Fruit fly (Drosophila melanogaster): ENCODE data around the gene Mipp1.

Gene Mipp1

DNA sequence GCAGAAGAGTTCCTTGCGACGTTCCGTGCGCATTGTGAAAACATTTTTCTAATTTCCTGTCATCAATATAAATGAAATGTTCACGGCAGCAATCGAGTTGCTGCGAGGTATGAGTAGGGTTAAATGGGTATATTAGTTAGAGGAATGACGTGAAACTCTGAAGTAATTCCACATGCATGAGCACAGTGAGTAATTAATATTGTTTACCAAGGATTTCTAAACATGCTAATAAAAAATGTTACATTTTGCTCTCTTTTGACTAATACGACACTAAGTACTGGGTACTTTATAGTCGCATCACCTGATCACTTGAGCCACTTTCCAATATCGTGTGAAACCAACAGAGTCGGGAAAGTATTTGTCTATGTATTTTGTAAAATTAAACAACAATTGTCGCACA lies 28.9 kb downstream of the Mipp1 start (continued):
- TF ChIP-seq CG13296 (GFP tag; optimal IDR thresholded peaks at IDR 0.05) = no peak
- no peak for TF ChIP-seq CG10462 (GFP tag; optimal IDR thresholded peaks at IDR 0.05)
- TF ChIP-seq ara (GFP tag; IDR thresholded peaks at IDR 0.05) = no peak; the same call in 1 of the 2 replicates
- no peak for TF ChIP-seq tll (GFP tag; optimal IDR thresholded peaks at IDR 0.05)
- TF ChIP-seq stwl (tag; optimal IDR thresholded peaks at IDR 0.05) = no peak
- TF ChIP-seq danr (GFP tag; IDR thresholded peaks at IDR 0.05) = no peak
- no peak for TF ChIP-seq CG2712 (tag; optimal IDR thresholded peaks at IDR 0.05)
- TF ChIP-seq crc (GFP tag; optimal IDR thresholded peaks at IDR 0.05) = no peak
- TF ChIP-seq Vsx1 (GFP tag; optimal IDR thresholded peaks at IDR 0.05) = no peak
- TF ChIP-seq pnt (GFP tag; optimal IDR thresholded peaks at IDR 0.05) = peak; percentile 13
- no peak for TF ChIP-seq CG2116 (GFP tag; optimal IDR thresholded peaks at IDR 0.05)
- no peak for TF ChIP-seq Lhr (GFP tag; optimal IDR thresholded peaks at IDR 0.05)
- TF ChIP-seq CG2202 (tag; optimal IDR thresholded peaks at IDR 0.05) = no peak
- no peak for TF ChIP-seq CG2129 (GFP tag; IDR thresholded peaks at IDR 0.05; ENCODE audit: partially characterized antibody)
- TF ChIP-seq hkb (optimal IDR thresholded peaks at IDR 0.05) = no peak
- no peak for TF ChIP-seq hkb (GFP tag; IDR thresholded peaks at IDR 0.05)
- TF ChIP-seq ac (GFP tag; optimal IDR thresholded peaks at IDR 0.05) = no peak
- no peak for TF ChIP-seq HmgZ (tag; optimal IDR thresholded peaks at IDR 0.05)
- no peak for TF ChIP-seq H2.0 (GFP tag; IDR thresholded peaks at IDR 0.05)
- TF ChIP-seq zf30C (GFP tag; optimal IDR thresholded peaks at IDR 0.05) = no peak
- TF ChIP-seq CG18476 (GFP tag; optimal IDR thresholded peaks at IDR 0.05) = no peak
- no peak for TF ChIP-seq pita (GFP tag; optimal IDR thresholded peaks at IDR 0.05)
- no peak for TF ChIP-seq chm (GFP tag; IDR thresholded peaks at IDR 0.05)
- TF ChIP-seq ato (GFP tag; IDR thresholded peaks at IDR 0.05; ENCODE audit: partially characterized antibody) = no peak
- no peak; the same call in 2 of the 3 replicates for TF ChIP-seq ase (GFP tag; IDR thresholded peaks at IDR 0.05)
- no peak for TF ChIP-seq CoRest (tag; optimal IDR thresholded peaks at IDR 0.05)
- TF ChIP-seq Dfd (GFP tag; optimal IDR thresholded peaks at IDR 0.05) = no peak
- no peak for TF ChIP-seq CG11696 (GFP tag; IDR thresholded peaks at IDR 0.05)
- TF ChIP-seq CG34422 (GFP tag; IDR thresholded peaks at IDR 0.05) = no peak
- no peak for TF ChIP-seq Mes4 (GFP tag; optimal IDR thresholded peaks at IDR 0.05)
- no peak for TF ChIP-seq sr (GFP tag; IDR thresholded peaks at IDR 0.05)
- no peak for TF ChIP-seq CG14667 (GFP tag; IDR thresholded peaks at IDR 0.05)
- no peak for TF ChIP-seq grn (GFP tag; optimal IDR thresholded peaks at IDR 0.05)
- peak; percentile 49; the same call in 1 of the 2 replicates for TF ChIP-seq CG14441 (GFP tag; IDR thresholded peaks at IDR 0.05)
- TF ChIP-seq otp (GFP tag; IDR thresholded peaks at IDR 0.05) = 0 out of 3 replicates have a peak, but pooled peaks have one; percentile 37
- TF ChIP-seq Nf-YA (GFP tag; IDR thresholded peaks at IDR 0.05) = 0 out of 2 replicates have a peak, but pooled peaks have one; percentile 25
- TF ChIP-seq CG3726 (GFP tag; IDR thresholded peaks at IDR 0.05) = no peak
- TF ChIP-seq CG32532 (GFP tag; IDR thresholded peaks at IDR 0.05) = peak; percentile 45; the same call in 1 of the 2 replicates
- TF ChIP-seq ems (GFP tag; optimal IDR thresholded peaks at IDR 0.05) = no peak
- TF ChIP-seq CG5180 (GFP tag; optimal IDR thresholded peaks at IDR 0.05) = no peak
- no peak for TF ChIP-seq kni (GFP tag; optimal IDR thresholded peaks at IDR 0.05)
- TF ChIP-seq ttk (GFP tag; IDR thresholded peaks at IDR 0.05) = no peak
- TF ChIP-seq CG9876 (GFP tag; optimal IDR thresholded peaks at IDR 0.05) = no peak
- no peak for TF ChIP-seq CG6654 (GFP tag; optimal IDR thresholded peaks at IDR 0.05)
- TF ChIP-seq Rx (GFP tag; IDR thresholded peaks at IDR 0.05) = no peak
- no peak for TF ChIP-seq pzg (GFP tag; optimal IDR thresholded peaks at IDR 0.05)
- TF ChIP-seq CG17359 (tag; optimal IDR thresholded peaks at IDR 0.05) = no peak
- TF ChIP-seq ash1 (GFP tag; optimal IDR thresholded peaks at IDR 0.05) = no peak
- no peak for TF ChIP-seq CG13894 (tag; optimal IDR thresholded peaks at IDR 0.05)
- no peak for TF ChIP-seq Sry-β (GFP tag; optimal IDR thresholded peaks at IDR 0.05)
- peak; percentile 61 for TF ChIP-seq Oli (tag; optimal IDR thresholded peaks at IDR 0.05)
- TF ChIP-seq hb (GFP tag; IDR thresholded peaks at IDR 0.05; ENCODE audit: partially characterized antibody) = no peak
